Fruit fly (Drosophila melanogaster) Kc167 (cell line): ENCODE measurements around the gene Eato.

Experiments
- Myc ChIP-seq: fragments of >200 bp; optimal IDR thresholded peaks from 2 replicates; lab custom pipeline; 2017; ENCODE audit warnings: missing external identifiers
- Sin3A ChIP-seq: fragments of >200 bp; optimal IDR thresholded peaks from 2 replicates; lab custom pipeline; 2018; ENCODE audit warnings: missing external identifiers
- h ChIP-seq: fragments of >200 bp; optimal IDR thresholded peaks from 3 replicates; lab custom pipeline; 2018; ENCODE audit warnings: missing external identifiers
- psq ChIP-seq: fragments of >200 bp; optimal IDR thresholded peaks from 2 replicates; lab custom pipeline; 2017; ENCODE audit warnings: missing external identifiers
- ttk ChIP-seq: sonication (Bioruptor generic); optimal IDR thresholded peaks from 2 replicates; lab custom pipeline; 2017; ENCODE audit warnings: missing external identifiers

DNA sequence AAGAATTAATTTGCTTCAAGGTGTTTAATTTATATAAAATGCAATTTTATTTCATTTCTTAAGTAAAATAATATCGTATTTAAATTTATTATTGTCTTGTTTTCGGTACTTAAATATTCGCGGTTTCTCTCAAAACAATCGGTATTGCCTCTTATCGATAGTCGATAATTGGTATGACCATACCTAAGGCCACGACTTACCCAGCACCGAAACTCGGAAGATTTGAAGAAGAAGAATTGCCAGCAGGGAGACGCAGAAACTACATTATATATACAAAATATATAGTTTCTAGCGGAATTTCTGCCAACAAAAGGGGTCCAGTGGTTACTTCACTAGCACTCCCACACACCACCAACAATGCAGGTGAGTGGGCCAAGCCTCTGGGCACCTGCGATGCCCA lies 13.0 kb upstream of the Eato start:
- TF ChIP-seq psq (lab: Kevin White, UChicago) (no peak), h (lab: Kevin White, UChicago) (no peak), Myc (no peak), ttk (lab: Kevin White, UChicago) (no peak), Sin3A (lab: Kevin White, UChicago) (no peak)
